Worm (Caenorhabditis elegans) whole organism, L4 larva: ENCODE data around the gene srh-219.

ENCODE experiments used
- mes-2 ChIP-seq: sonication (generic microtip); optimal IDR thresholded peaks from 2 replicates; lab custom pipeline; 2016; ENCODE audit warnings: missing genotype, mild to moderate bottlenecking, missing genetic modification characterization, missing compliant biosample characterization; ENCODE audit not compliant: poor library complexity, severe bottlenecking
- skn-1 ChIP-seq: fragments of 150-350 bp; optimal IDR thresholded peaks from 2 replicates; lab custom pipeline; 2014; ENCODE audit warnings: missing biosample characterization, missing genetic modification characterization
- snpc-4 ChIP-seq: fragments of 150-350 bp; optimal IDR thresholded peaks from 2 replicates; lab custom pipeline; 2014; ENCODE audit warnings: missing biosample characterization, missing genetic modification characterization

- TF ChIP-seq skn-1 (no peak), mes-2 (tag; lab: Kevin White, UChicago) (peak; percentile 1), snpc-4 (tag; lab: Kevin White, UChicago) (no peak)
Measured at ce11 chrV:15499099-15499498, 3.8 kb downstream of the srh-219 start.
